Worm (Caenorhabditis elegans) whole organism, dauer: ENCODE measurements around the gene fip-4.
"Not testable (repeated sequence)": the region's sequence is repeated elsewhere in the genome, so short reads cannot be mapped to it uniquely, and the experiment has no call there.

Experiments used
- unc-62 ChIP-seq: sonication (generic microtip); optimal IDR thresholded peaks from 2 replicates; lab custom pipeline; 2017; ENCODE audit warnings: missing biosample characterization, missing genetic modification reagents, missing genetic modification characterization

fip-4 gene

ce11 chrV:8603272-8603671, 7.8 kb downstream of the fip-4 start, which contains the start of gene F41E6.5:
TSS of gene F41E6.5 (plus strand) at chrV:8603480.
- TF ChIP-seq unc-62: no peak

- no peak for TF ChIP-seq unc-62
Measured at ce11 chrV:8602638-8603037, 8.4 kb downstream of the fip-4 start, which contains the start of gene F41E6.15. TSS of gene F41E6.15 (minus strand) at chrV:8602738.

DNA sequence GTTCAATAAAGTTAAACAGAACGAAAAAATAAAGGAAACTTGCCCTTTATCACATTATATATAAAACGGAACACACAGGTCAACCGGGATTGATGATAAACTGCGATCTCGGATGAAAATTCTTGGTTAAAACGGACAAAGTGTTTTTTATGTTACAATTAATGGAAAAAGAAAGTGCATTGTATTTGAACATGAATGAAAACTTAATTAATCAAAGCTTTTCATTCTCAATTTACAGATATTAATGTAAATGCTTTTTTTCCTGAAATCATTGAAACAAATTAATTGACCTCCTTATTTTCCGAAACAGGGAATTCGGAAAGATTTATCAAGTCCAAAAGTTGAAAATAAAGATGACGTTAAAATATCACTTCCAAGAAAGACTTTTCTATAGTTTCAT, 9.6 kb downstream of the fip-4 start, which contains the start of gene F41E6.8:
Gene F41E6.8 (minus strand): TSS at position 101 of the 400 bp plus-strand sequence.
- TF ChIP-seq unc-62: no peak

DNA sequence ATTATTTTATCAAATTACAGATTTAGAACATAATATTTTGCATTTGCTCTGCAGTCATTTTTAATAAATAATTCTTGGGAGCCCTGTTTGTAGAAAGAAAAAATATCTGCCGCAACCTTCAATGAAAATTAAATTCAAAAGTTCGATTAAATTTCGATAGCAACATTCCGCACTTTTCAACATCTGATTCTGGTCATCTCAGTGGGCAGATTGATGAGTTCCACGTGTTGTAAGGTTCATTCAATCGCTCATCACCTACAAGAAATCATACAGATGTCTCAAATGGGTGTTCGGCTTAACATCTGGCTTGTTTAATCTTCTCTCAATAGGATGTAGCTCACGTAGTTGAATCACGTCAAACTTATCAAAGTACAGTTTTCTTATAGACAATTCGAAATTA, 11.1 kb downstream of the fip-4 start:
- no peak for TF ChIP-seq unc-62

DNA sequence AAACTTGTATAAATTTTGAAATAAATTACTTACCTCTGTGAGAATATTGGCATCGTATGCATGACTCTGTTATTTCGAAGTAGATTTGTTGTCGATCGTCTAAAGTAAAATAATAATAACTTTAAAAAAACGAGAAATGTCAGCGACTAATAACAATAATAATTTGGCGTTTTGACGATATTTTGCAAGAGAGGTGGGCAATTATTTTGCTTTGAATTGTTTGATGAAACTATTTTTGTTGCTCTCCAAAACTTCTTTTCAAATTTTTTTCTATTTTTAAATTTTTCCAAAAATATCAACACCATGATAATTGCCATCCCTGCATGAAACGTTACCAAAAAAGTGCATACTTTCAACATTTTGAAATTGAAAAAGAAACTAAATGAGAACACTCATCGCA, 11.9 kb downstream of the fip-4 start, which contains the start of gene F41E6.7:
Gene F41E6.7 (minus strand): TSS at position 101 of the 400 bp plus-strand sequence.
- no peak for TF ChIP-seq unc-62

ce11 chrV:8594105-8594964, 16.7 kb downstream of the fip-4 start, which contains the start of gene tag-196:
TSS of gene tag-196 (plus strand) at chrV:8594914.
- no peak for TF ChIP-seq unc-62

- TF ChIP-seq unc-62: no peak
Measured at ce11 chrV:8592691-8593307, 18.3 kb downstream of the fip-4 start.

- TF ChIP-seq unc-62: no peak
Measured at ce11 chrV:8588079-8588478, 23.0 kb downstream of the fip-4 start, which contains the start of gene C10B5.3. TSS of gene C10B5.3 (minus strand) at chrV:8588179.

- TF ChIP-seq unc-62: no peak
Measured at ce11 chrV:8586920-8587319, 24.1 kb downstream of the fip-4 start.

DNA sequence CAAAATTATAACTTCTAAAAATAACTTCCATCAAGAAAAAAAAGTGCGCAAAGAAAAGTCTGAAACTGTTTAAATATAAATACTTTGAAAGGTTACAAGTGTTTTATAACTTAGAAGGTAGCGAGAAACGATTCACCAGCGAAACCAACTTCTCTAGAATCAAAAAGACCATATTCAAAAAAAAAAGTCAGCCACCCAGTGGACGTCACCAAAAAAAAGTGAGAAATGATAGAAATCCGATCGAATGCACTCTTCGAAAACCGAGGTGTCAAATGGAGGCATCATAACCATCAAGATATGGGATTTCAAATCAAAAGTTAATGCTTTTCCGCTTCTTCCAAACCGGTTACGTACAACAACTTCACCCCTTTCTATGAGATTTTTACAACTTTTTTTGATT, 24.6 kb downstream of the fip-4 start:
- no peak for TF ChIP-seq unc-62

DNA sequence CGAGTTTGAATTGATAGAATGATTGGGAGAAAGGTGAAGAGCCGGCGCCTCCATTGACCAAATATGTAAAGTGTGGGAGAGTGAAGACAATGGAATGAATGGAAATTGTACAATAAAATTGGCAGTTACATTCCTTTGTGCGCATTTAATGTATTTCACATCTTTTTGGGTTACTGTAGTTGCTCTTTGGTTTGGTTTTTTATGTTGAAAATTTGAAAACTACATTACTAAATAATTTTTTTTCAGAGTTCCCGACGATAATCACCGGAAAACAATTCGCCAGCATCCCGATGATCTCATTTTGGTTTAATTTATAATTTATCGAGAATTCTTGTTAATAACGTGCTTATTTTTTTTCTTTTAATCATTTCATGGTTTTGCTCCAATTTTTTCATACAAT, 30.1 kb downstream of the fip-4 start, which contains the start of gene C10B5.1:
Gene C10B5.1 (plus strand): TSS at position 301 of the 400 bp plus-strand sequence.
- TF ChIP-seq unc-62: no peak

ce11 chrV:8574762-8575161, 36.3 kb downstream of the fip-4 start, which contains the start of gene F25G6.1:
TSS of gene F25G6.1 (plus strand) at chrV:8575062.
- TF ChIP-seq unc-62: not testable (repeated sequence)

ce11 chrV:8569841-8570361, 41.2 kb downstream of the fip-4 start, which contains the start of the genes F25G6.9 and symk-1:
TSS of gene F25G6.9 (minus strand) at chrV:8570000.
TSS of gene symk-1 (plus strand) at chrV:8570311.
- no peak for TF ChIP-seq unc-62

DNA sequence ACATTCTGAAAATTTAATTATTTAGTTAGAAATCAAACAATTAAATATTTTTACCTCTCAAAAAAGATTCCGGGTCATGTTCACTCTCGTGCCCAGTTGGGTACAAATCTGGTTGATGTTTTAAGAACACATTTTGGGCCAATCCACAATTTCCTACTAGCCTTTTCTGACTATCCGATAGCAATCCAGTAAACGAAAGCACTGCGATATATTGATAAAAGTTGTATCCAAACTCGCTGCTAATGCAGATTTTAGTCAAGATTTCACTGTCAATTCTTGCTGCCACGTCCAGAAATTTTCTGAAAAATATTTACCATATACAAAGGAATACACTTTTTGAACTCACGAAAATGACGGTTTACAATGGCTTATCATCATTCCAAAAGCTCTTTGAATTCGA, 41.9 kb downstream of the fip-4 start:
- TF ChIP-seq unc-62: no peak

ce11 chrV:8565075-8565474, 46.0 kb downstream of the fip-4 start, which contains the start of gene F25G6.8:
TSS of gene F25G6.8 (minus strand) at chrV:8565175.
- TF ChIP-seq unc-62: no peak
